Worm (Caenorhabditis elegans) whole organism, L1 larva: ENCODE data around the gene pod-1.
A peak's percentile ranks its signal among the peaks of the same experiment; 100 is the strongest.

Experiments
- C16A3.4 ChIP-seq: fragments of 150-350 bp; optimal IDR thresholded peaks from 2 replicates; lab custom pipeline; 2014; ENCODE audit warnings: missing biosample characterization, missing genetic modification characterization
- C34B4.2 ChIP-seq: sonication (generic microtip); optimal IDR thresholded peaks from 2 replicates; lab custom pipeline; 2017; ENCODE audit warnings: mild to moderate bottlenecking, missing genetic modification characterization, missing compliant biosample characterization
- F16B12.6 ChIP-seq: fragments of 150-350 bp; optimal IDR thresholded peaks from 2 replicates; lab custom pipeline; 2014; ENCODE audit warnings: missing biosample characterization, missing genetic modification characterization
- Y116A8C.19 ChIP-seq: sonication (generic microtip); optimal IDR thresholded peaks from 2 replicates; lab custom pipeline; 2016; ENCODE audit warnings: missing compliant biosample characterization, missing genetic modification characterization, borderline replicate concordance
- aha-1 ChIP-seq: fragments of 150-350 bp; optimal IDR thresholded peaks from 2 replicates; lab custom pipeline; 2014; ENCODE audit warnings: missing biosample characterization, missing genetic modification characterization
- alr-1 ChIP-seq: fragments of 200-800 bp; sonication (Bioruptor generic); optimal IDR thresholded peaks from 2 replicates; lab custom pipeline; 2018; ENCODE audit warnings: borderline replicate concordance, mild to moderate bottlenecking, missing genetic modification characterization, missing compliant biosample characterization
- aly-2 ChIP-seq: fragments of 150-350 bp; optimal IDR thresholded peaks from 2 replicates; lab custom pipeline; 2014; ENCODE audit warnings: missing biosample characterization, missing genetic modification characterization
- blmp-1 ChIP-seq: fragments of 150-350 bp; optimal IDR thresholded peaks from 2 replicates; lab custom pipeline; 2014; ENCODE audit warnings: missing biosample characterization, missing genetic modification characterization
- ceh-8 ChIP-seq: fragments of 200-800 bp; sonication (Bioruptor generic); optimal IDR thresholded peaks from 2 replicates; lab custom pipeline; 2018; ENCODE audit warnings: mild to moderate bottlenecking, missing genetic modification characterization, moderate library complexity, missing compliant biosample characterization
- ceh-82 ChIP-seq, 3 experiments: fragments of 150-350 bp in 1 of 3; sonication (generic microtip) in 2 of 3; optimal IDR thresholded peaks; 2 replicates each; lab custom pipeline; 2014 to 2017; ENCODE audit warnings: missing biosample characterization in 3 of 3, missing genetic modification characterization in 3 of 3
- ceh-88 ChIP-seq: fragments of 200-800 bp; sonication (Bioruptor generic); IDR thresholded peaks from 2 replicates; pipeline ENCODE4 v1.3.6; 2022; ENCODE audit warnings: missing genetic modification characterization, missing compliant biosample characterization
- ceh-90 ChIP-seq: sonication (generic microtip); optimal IDR thresholded peaks from 2 replicates; lab custom pipeline; 2016; ENCODE audit warnings: missing genetic modification characterization, missing compliant biosample characterization
- ces-1 ChIP-seq: fragments of 150-350 bp; optimal IDR thresholded peaks from 2 replicates; lab custom pipeline; 2014; ENCODE audit warnings: missing biosample characterization, missing genetic modification reagents, missing genetic modification characterization
- dpl-1 ChIP-seq, 3 experiments: fragments of 150-350 bp in 2 of 3; sonication (generic microtip) in 1 of 3; optimal IDR thresholded peaks; 2 replicates each; lab custom pipeline; 2014 to 2017; ENCODE audit warnings: missing biosample characterization in 3 of 3, missing genetic modification characterization in 3 of 3, missing genetic modification reagents in 3 of 3
- dsc-1 ChIP-seq: sonication (generic microtip); optimal IDR thresholded peaks from 2 replicates; lab custom pipeline; 2016; ENCODE audit warnings: mild to moderate bottlenecking, missing genetic modification characterization, missing compliant biosample characterization
- efl-1 ChIP-seq, 4 experiments: fragments of 150-350 bp; optimal IDR thresholded peaks in 3 of 4; peaks in 1 of 4; 1 replicate in 1 of 4; 2 replicates in 3 of 4; lab custom pipeline; 2014; ENCODE audit warnings: missing biosample characterization in 2 of 4, missing genetic modification characterization in 2 of 4, missing genetic modification reagents in 2 of 4
- efl-3 ChIP-seq: fragments of 200-800 bp; sonication (Bioruptor generic); optimal IDR thresholded peaks from 2 replicates; lab custom pipeline; 2018; ENCODE audit warnings: mild to moderate bottlenecking, missing genetic modification characterization, missing compliant biosample characterization
- egl-27 ChIP-seq, 2 experiments: fragments of 150-350 bp in 1 of 2; sonication (generic microtip); optimal IDR thresholded peaks; 3 replicates each; lab custom pipeline; 2017 to 2018; ENCODE audit warnings: missing biosample characterization in 2 of 2, missing genetic modification characterization in 2 of 2, missing genetic modification reagents in 2 of 2
- elt-3 ChIP-seq, 6 experiments: fragments of 150-350 bp in 1 of 6; sonication (generic microtip); optimal IDR thresholded peaks; 2 replicates each; lab custom pipeline; 2017 to 2018; ENCODE audit warnings: missing biosample characterization in 6 of 6, missing genetic modification characterization in 6 of 6, inconsistent platforms in 1 of 6
- fos-1 ChIP-seq: fragments of 150-350 bp; optimal IDR thresholded peaks from 2 replicates; lab custom pipeline; 2014; ENCODE audit warnings: missing biosample characterization, missing genetic modification characterization
- grh-1 ChIP-seq: fragments of 200-800 bp; sonication (Bioruptor generic); IDR thresholded peaks from 2 replicates; pipeline ENCODE4 v1.3.6; 2022; ENCODE audit warnings: missing genetic modification reagents, missing genetic modification characterization, missing compliant biosample characterization
- hlh-17 ChIP-seq: fragments of 200-800 bp; sonication (Bioruptor generic); optimal IDR thresholded peaks from 2 replicates; lab custom pipeline; 2018; ENCODE audit warnings: missing genetic modification characterization, mild to moderate bottlenecking, missing compliant biosample characterization, moderate library complexity, borderline replicate concordance
- hlh-4 ChIP-seq: sonication (generic microtip); optimal IDR thresholded peaks from 2 replicates; lab custom pipeline; 2016; ENCODE audit warnings: mild to moderate bottlenecking, missing genetic modification characterization, missing compliant biosample characterization
- hpl-2 ChIP-seq: fragments of 150-350 bp; optimal IDR thresholded peaks from 2 replicates; lab custom pipeline; 2014; ENCODE audit warnings: missing biosample characterization, missing genetic modification reagents, missing genetic modification characterization
- irx-1 ChIP-seq: sonication (generic microtip); optimal IDR thresholded peaks from 2 replicates; lab custom pipeline; 2016; ENCODE audit warnings: missing genetic modification characterization, missing compliant biosample characterization
- lin-13 ChIP-seq: fragments of 150-350 bp; optimal IDR thresholded peaks from 2 replicates; lab custom pipeline; 2014; ENCODE audit warnings: missing biosample characterization, missing genetic modification reagents, missing genetic modification characterization
- lin-15B ChIP-seq: fragments of 150-350 bp; sonication (generic microtip); optimal IDR thresholded peaks from 3 replicates; lab custom pipeline; 2014; ENCODE audit warnings: missing biosample characterization, missing genetic modification characterization
- mdl-1 ChIP-seq, 2 experiments: fragments of 150-350 bp; optimal IDR thresholded peaks; 2 replicates each; lab custom pipeline; 2014 to 2017; ENCODE audit warnings: missing biosample characterization in 2 of 2, missing genetic modification characterization in 2 of 2, inconsistent platforms in 1 of 2
- mef-2 ChIP-seq: fragments of 150-350 bp; optimal IDR thresholded peaks from 2 replicates; lab custom pipeline; 2014; ENCODE audit warnings: missing biosample characterization, missing genetic modification characterization
- nhr-12 ChIP-seq: sonication (generic microtip); optimal IDR thresholded peaks from 2 replicates; lab custom pipeline; 2017; ENCODE audit warnings: missing biosample characterization, missing genetic modification characterization
- nhr-19 ChIP-seq: fragments of 200-800 bp; sonication (Bioruptor generic); conservative IDR thresholded peaks from 2 replicates; pipeline ENCODE4 v1.3.6; 2022; ENCODE audit warnings: missing genetic modification characterization, missing compliant biosample characterization
- nhr-20 ChIP-seq: sonication (generic microtip); optimal IDR thresholded peaks from 2 replicates; lab custom pipeline; 2016; ENCODE audit warnings: mild to moderate bottlenecking, missing genetic modification characterization, missing compliant biosample characterization
- nhr-237 ChIP-seq: fragments of 150-350 bp; optimal IDR thresholded peaks from 2 replicates; lab custom pipeline; 2014; ENCODE audit warnings: missing biosample characterization, missing genetic modification characterization
- nhr-28 ChIP-seq: fragments of 150-350 bp; optimal IDR thresholded peaks from 2 replicates; lab custom pipeline; 2014; ENCODE audit warnings: missing biosample characterization, missing genetic modification characterization
- nhr-71 ChIP-seq: sonication (generic microtip); optimal IDR thresholded peaks from 2 replicates; lab custom pipeline; 2016; ENCODE audit warnings: mild to moderate bottlenecking, missing genetic modification characterization, moderate library complexity, missing compliant biosample characterization
- nhr-76 ChIP-seq: sonication (generic microtip); optimal IDR thresholded peaks from 2 replicates; lab custom pipeline; 2017; ENCODE audit warnings: missing biosample characterization, missing genetic modification characterization
- pag-3 ChIP-seq: sonication (generic microtip); optimal IDR thresholded peaks from 2 replicates; lab custom pipeline; 2017; ENCODE audit warnings: missing genetic modification characterization, mild to moderate bottlenecking, missing compliant biosample characterization, antibody characterized with exemption, borderline replicate concordance; ENCODE audit not compliant: insufficient read depth
- pax-3 ChIP-seq: fragments of 200-800 bp; sonication (Bioruptor generic); optimal IDR thresholded peaks from 2 replicates; lab custom pipeline; 2018; ENCODE audit warnings: mild to moderate bottlenecking, missing genetic modification characterization, moderate library complexity, missing compliant biosample characterization
- pqm-1 ChIP-seq: sonication (generic microtip); optimal IDR thresholded peaks from 3 replicates; lab custom pipeline; 2017; ENCODE audit warnings: missing biosample characterization, missing genetic modification characterization
- skn-1 ChIP-seq: fragments of 150-350 bp; optimal IDR thresholded peaks from 2 replicates; lab custom pipeline; 2014; ENCODE audit warnings: missing biosample characterization, missing genetic modification characterization
- sox-4 ChIP-seq: sonication (generic microtip); optimal IDR thresholded peaks from 2 replicates; lab custom pipeline; 2016; ENCODE audit warnings: missing genetic modification characterization, missing compliant biosample characterization
- sptf-1 ChIP-seq: fragments of 150-350 bp; optimal IDR thresholded peaks from 2 replicates; lab custom pipeline; 2014; ENCODE audit warnings: missing biosample characterization, missing genetic modification characterization
- sup-37 ChIP-seq: fragments of 200-800 bp; sonication (Bioruptor generic); optimal IDR thresholded peaks from 2 replicates; lab custom pipeline; 2018; ENCODE audit warnings: mild to moderate bottlenecking, missing genetic modification characterization, missing compliant biosample characterization
- tbx-2 ChIP-seq: sonication (generic microtip); optimal IDR thresholded peaks from 2 replicates; lab custom pipeline; 2016; ENCODE audit warnings: missing genetic modification characterization, missing compliant biosample characterization
- tlp-1 ChIP-seq: fragments of 150-350 bp; optimal IDR thresholded peaks from 2 replicates; lab custom pipeline; 2014; ENCODE audit warnings: missing biosample characterization, missing genetic modification characterization
- unc-130 ChIP-seq: fragments of 150-350 bp; optimal IDR thresholded peaks from 2 replicates; lab custom pipeline; 2017; ENCODE audit warnings: missing biosample characterization, missing genetic modification characterization, inconsistent platforms
- unc-30 ChIP-seq: sonication (generic microtip); optimal IDR thresholded peaks from 2 replicates; lab custom pipeline; 2017; ENCODE audit warnings: missing biosample characterization, missing genetic modification characterization
- unc-62 ChIP-seq: fragments of 150-350 bp; optimal IDR thresholded peaks from 2 replicates; lab custom pipeline; 2014; ENCODE audit warnings: missing biosample characterization, missing genetic modification reagents, missing genetic modification characterization
- unc-86 ChIP-seq: sonication (generic microtip); optimal IDR thresholded peaks from 2 replicates; lab custom pipeline; 2016; ENCODE audit warnings: missing genetic modification characterization, missing compliant biosample characterization
- unc-98 ChIP-seq: fragments of 200-800 bp; sonication (Bioruptor generic); IDR thresholded peaks from 2 replicates; pipeline ENCODE4 v1.3.6; 2022; ENCODE audit warnings: missing genetic modification characterization, missing compliant biosample characterization
- xbp-1 ChIP-seq: sonication (generic microtip); optimal IDR thresholded peaks from 2 replicates; lab custom pipeline; 2016; ENCODE audit warnings: missing genetic modification characterization, missing compliant biosample characterization
- ztf-11 ChIP-seq, 2 experiments: sonication (generic microtip); optimal IDR thresholded peaks; 2 replicates each; lab custom pipeline; 2016 to 2017; ENCODE audit warnings: missing genetic modification characterization in 2 of 2, missing biosample characterization in 1 of 2, missing compliant biosample characterization in 1 of 2
- ztf-4 ChIP-seq: fragments of 150-350 bp; optimal IDR thresholded peaks from 2 replicates; lab custom pipeline; 2014; ENCODE audit warnings: missing biosample characterization, missing genetic modification characterization

The pod-1 gene

DNA sequence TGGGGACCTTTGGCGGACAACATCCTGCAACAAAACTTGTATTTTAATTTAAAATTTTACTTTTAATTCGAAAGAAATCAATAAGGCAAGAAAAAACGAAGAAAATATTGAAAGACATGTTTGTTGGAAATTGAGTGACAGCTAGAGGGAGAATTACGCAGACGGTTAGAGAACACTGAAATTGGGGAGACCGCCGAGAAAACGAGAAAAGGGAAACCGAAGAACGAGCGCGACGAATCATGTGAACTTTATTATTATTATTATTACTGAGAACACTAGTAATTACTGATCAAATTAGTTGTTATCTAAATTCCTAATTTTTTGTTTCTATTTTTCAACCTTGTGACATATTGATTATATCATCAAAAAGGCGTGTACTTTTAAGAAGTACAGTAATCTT lies 25.1 kb upstream of the pod-1 start, which contains the start of gene mmad-1 (continued):
- TF ChIP-seq lin-13 (peak; percentile 2), aha-1 (tag; lab: Kevin White, UChicago) (no peak), irx-1 (tag; lab: Kevin White, UChicago) (no peak), unc-86 (tag; lab: Kevin White, UChicago) (no peak), ceh-90 (tag; lab: Kevin White, UChicago) (no peak), C16A3.4 (tag; lab: Kevin White, UChicago) (no peak), hlh-17 (no peak), nhr-237 (no peak), efl-1 (optimal IDR thresholded peaks at IDR 0.05; lab: Kevin White, UChicago) (peak; percentile 40 to 41), efl-1 (GFP tag; optimal IDR thresholded peaks at IDR 0.05 in 1 of 2; lab: Kevin White, UChicago) (peak; percentile 4 to 43), ces-1 (no peak), nhr-19 (peak; percentile 83), nhr-12 (tag; lab: Kevin White, UChicago) (no peak), nhr-28 (no peak), pag-3 (no peak), aly-2 (tag; lab: Kevin White, UChicago) (no peak), nhr-71 (tag; lab: Kevin White, UChicago) (peak; percentile 86), lin-15B (tag; lab: Kevin White, UChicago) (no peak), skn-1 (tag; lab: Kevin White, UChicago) (peak; percentile 4), grh-1 (GFP tag; lab: Robert Waterston, UW) (no peak), unc-98 (no peak), F16B12.6 (tag; lab: Kevin White, UChicago) (no peak), mdl-1 (tag; optimal IDR thresholded peaks at IDR 0.05; lab: Kevin White, UChicago) (peak in 1 of 2 experiments; percentile 73), mef-2 (tag; lab: Kevin White, UChicago) (no peak), efl-3 (GFP tag; lab: Kevin White, UChicago) (no peak), tlp-1 (tag; lab: Kevin White, UChicago) (no peak), ceh-8 (GFP tag; lab: Kevin White, UChicago) (peak; percentile 10), sptf-1 (tag; lab: Kevin White, UChicago) (no peak), nhr-76 (tag; lab: Kevin White, UChicago) (no peak), blmp-1 (tag; lab: Kevin White, UChicago) (peak; percentile 90), ceh-88 (GFP tag; lab: Robert Waterston, UW) (no peak), hlh-4 (no peak), ceh-82 (tag; optimal IDR thresholded peaks at IDR 0.05; lab: Kevin White, UChicago) (peak in 2 of 3 experiments; percentile 19 to 51), unc-62 (GFP tag; lab: Kevin White, UChicago) (no peak), Y116A8C.19 (tag; lab: Kevin White, UChicago) (no peak), nhr-20 (tag; lab: Kevin White, UChicago) (peak; percentile 82), elt-3 (tag; optimal IDR thresholded peaks at IDR 0.05; lab: Kevin White, UChicago) (peak in 2 of 6 experiments; percentile 23 to 88), unc-30 (tag; lab: Kevin White, UChicago) (no peak), ztf-11 (tag; optimal IDR thresholded peaks at IDR 0.05; lab: Kevin White, UChicago) (no peak), pqm-1 (tag; lab: Kevin White, UChicago) (no peak), egl-27 (tag; optimal IDR thresholded peaks at IDR 0.05; lab: Kevin White, UChicago) (no peak), tbx-2 (peak; percentile 60), unc-130 (tag; lab: Kevin White, UChicago) (peak; percentile 33), sup-37 (GFP tag; lab: Kevin White, UChicago) (no peak), dsc-1 (tag; lab: Kevin White, UChicago) (peak; percentile 54), ztf-4 (tag; lab: Kevin White, UChicago) (peak; percentile 31), hpl-2 (GFP tag; lab: Kevin White, UChicago) (no peak), alr-1 (tag; lab: Kevin White, UChicago) (no peak), pax-3 (tag; lab: Kevin White, UChicago) (no peak), fos-1 (tag; lab: Kevin White, UChicago) (no peak), sox-4 (tag; lab: Kevin White, UChicago) (no peak), C34B4.2 (tag; lab: Kevin White, UChicago) (no peak), dpl-1 (GFP tag; optimal IDR thresholded peaks at IDR 0.05; lab: Kevin White, UChicago) (peak in 1 of 3 experiments; percentile 35), xbp-1 (tag; lab: Kevin White, UChicago) (peak; percentile 25)
